Worm (Caenorhabditis elegans) whole organism, young adult: ENCODE data around the gene Y58A7A.5.

Experiments
- B0019.2 ChIP-seq: fragments of 200-800 bp; sonication (Bioruptor generic); conservative IDR thresholded peaks from 2 replicates; pipeline ENCODE4 v1.3.6; 2022; ENCODE audit warnings: missing genetic modification reagents, missing genetic modification characterization, missing compliant biosample characterization
- B0336.3 ChIP-seq: fragments of 200-800 bp; sonication (Bioruptor generic); IDR thresholded peaks from 2 replicates; pipeline ENCODE4 v1.3.6; 2022; ENCODE audit warnings: missing genetic modification characterization, missing compliant biosample characterization
- C17E4.6 ChIP-seq: fragments of 200-800 bp; sonication (Bioruptor generic); IDR thresholded peaks from 2 replicates; pipeline ENCODE4 v1.3.6; 2022; ENCODE audit warnings: missing genetic modification reagents, missing genetic modification characterization, missing compliant biosample characterization
- F23B12.7 ChIP-seq: sonication (generic microtip); optimal IDR thresholded peaks from 2 replicates; lab custom pipeline; 2017; ENCODE audit warnings: missing genetic modification characterization, mild to moderate bottlenecking, missing compliant biosample characterization, antibody characterized with exemption, moderate library complexity; ENCODE audit not compliant: insufficient read depth
- ama-1 ChIP-seq, 3 experiments: fragments of 150-350 bp in 1 of 3; sonication (generic microtip) in 2 of 3; optimal IDR thresholded peaks; 2 replicates each; lab custom pipeline; 2014 to 2018; ENCODE audit warnings: missing biosample characterization in 2 of 3, missing genetic modification characterization in 2 of 3, missing genetic modification reagents in 2 of 3
- bed-1 ChIP-seq: fragments of 200-800 bp; sonication (Bioruptor generic); IDR thresholded peaks from 2 replicates; pipeline ENCODE4 v1.3.6; 2022; ENCODE audit warnings: missing genetic modification reagents, missing genetic modification characterization, missing compliant biosample characterization
- bed-2 ChIP-seq: fragments of 200-800 bp; sonication (Bioruptor generic); IDR thresholded peaks from 2 replicates; pipeline ENCODE4 v1.3.6; 2022; ENCODE audit warnings: missing genetic modification reagents, missing genetic modification characterization, missing compliant biosample characterization
- cebp-1 ChIP-seq, 2 experiments: fragments of 200-800 bp in 1 of 2; sonication (Bioruptor generic) in 1 of 2; sonication (generic microtip) in 1 of 2; IDR thresholded peaks in 1 of 2; optimal IDR thresholded peaks in 1 of 2; 2 replicates each; pipeline versions ENCODE4 v1.3.6 to Lab custom; 2017 to 2022; ENCODE audit warnings: missing compliant biosample characterization in 2 of 2, missing genetic modification characterization in 2 of 2, mild to moderate bottlenecking in 1 of 2, missing genetic modification reagents in 1 of 2, moderate library complexity in 1 of 2
- ceh-91 ChIP-seq: fragments of 200-800 bp; sonication (Bioruptor generic); IDR thresholded peaks from 2 replicates; pipeline ENCODE4 v1.3.6; 2022; ENCODE audit warnings: missing genetic modification reagents, missing genetic modification characterization, missing compliant biosample characterization
- dpl-1 ChIP-seq: fragments of 150-350 bp; optimal IDR thresholded peaks from 2 replicates; lab custom pipeline; 2014; ENCODE audit warnings: missing biosample characterization, missing genetic modification reagents, missing genetic modification characterization
- egl-18 ChIP-seq: fragments of 200-800 bp; sonication (Bioruptor generic); IDR thresholded peaks from 2 replicates; pipeline ENCODE4 v1.3.6; 2022; ENCODE audit warnings: missing genetic modification reagents, missing genetic modification characterization, missing compliant biosample characterization
- hmg-1.2 ChIP-seq: fragments of 200-800 bp; sonication (Bioruptor generic); IDR thresholded peaks from 2 replicates; pipeline ENCODE4 v1.3.6; 2022; ENCODE audit warnings: missing genetic modification reagents, missing genetic modification characterization, missing compliant biosample characterization
- lin-26 ChIP-seq: fragments of 200-800 bp; sonication (Bioruptor generic); IDR thresholded peaks from 2 replicates; pipeline ENCODE4 v1.3.6; 2022; ENCODE audit warnings: missing genetic modification reagents, missing genetic modification characterization, missing compliant biosample characterization
- madf-3 ChIP-seq: fragments of 200-800 bp; sonication (Bioruptor generic); IDR thresholded peaks from 2 replicates; pipeline ENCODE4 v1.3.6; 2022; ENCODE audit warnings: missing genetic modification reagents, missing genetic modification characterization, missing compliant biosample characterization
- madf-6 ChIP-seq: fragments of 200-800 bp; sonication (Bioruptor generic); IDR thresholded peaks from 2 replicates; pipeline ENCODE4 v1.3.6; 2022; ENCODE audit warnings: missing genetic modification reagents, missing genetic modification characterization, missing compliant biosample characterization
- nfya-2 ChIP-seq: fragments of 200-800 bp; sonication (Bioruptor generic); IDR thresholded peaks from 2 replicates; pipeline ENCODE4 v1.3.6; 2022; ENCODE audit warnings: missing genetic modification reagents, missing genetic modification characterization, missing compliant biosample characterization
- repo-1 ChIP-seq: sonication (generic microtip); optimal IDR thresholded peaks from 2 replicates; lab custom pipeline; 2017; ENCODE audit warnings: mild to moderate bottlenecking, missing genetic modification characterization, missing compliant biosample characterization
- snpc-1.1 ChIP-seq: sonication (generic microtip); optimal IDR thresholded peaks from 2 replicates; lab custom pipeline; 2017; ENCODE audit warnings: missing genetic modification characterization, mild to moderate bottlenecking, missing compliant biosample characterization, antibody characterized with exemption, moderate library complexity, missing genotype, missing genetic modification reagents; ENCODE audit not compliant: insufficient read depth
- ztf-22 ChIP-seq: fragments of 200-800 bp; sonication (Bioruptor generic); optimal IDR thresholded peaks from 2 replicates; lab custom pipeline; 2018; ENCODE audit warnings: mild to moderate bottlenecking, missing genetic modification characterization, moderate library complexity, missing compliant biosample characterization

The Y58A7A.5 gene

DNA sequence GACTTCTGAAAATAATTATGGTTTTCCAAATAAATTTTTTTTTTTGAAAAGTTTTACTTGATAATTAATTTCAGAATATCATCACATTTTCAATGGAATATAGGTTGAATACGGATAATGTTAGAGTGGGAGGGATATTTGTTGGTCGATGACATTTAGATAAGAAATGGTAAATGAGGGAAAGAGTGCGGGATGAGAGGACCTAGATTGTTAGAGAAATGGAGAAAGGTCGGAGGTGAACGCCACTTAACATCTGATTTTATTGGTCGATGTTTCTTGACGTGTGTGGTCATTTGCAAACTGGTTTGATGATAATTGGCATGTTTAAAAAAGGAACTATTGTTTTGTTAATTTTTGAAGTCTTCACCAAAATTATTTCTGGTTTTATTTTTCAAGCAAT lies 48.3 kb downstream of the Y58A7A.5 start:
- TF ChIP-seq repo-1 (tag; lab: Kevin White, UChicago) (no peak), ceh-91 (GFP tag; lab: Robert Waterston, UW) (no peak), nfya-2 (GFP tag; lab: Robert Waterston, UW) (no peak), C17E4.6 (GFP tag; lab: Robert Waterston, UW) (no peak), hmg-1.2 (GFP tag; lab: Robert Waterston, UW) (no peak), F23B12.7 (no peak), ama-1 (optimal IDR thresholded peaks at IDR 0.05; lab: Kevin White, UChicago) (no peak), ama-1 (GFP tag; optimal IDR thresholded peaks at IDR 0.05; lab: Kevin White, UChicago) (no peak), lin-26 (GFP tag; lab: Robert Waterston, UW) (no peak), bed-2 (GFP tag; lab: Robert Waterston, UW) (no peak), madf-3 (GFP tag; lab: Robert Waterston, UW) (no peak), bed-1 (GFP tag; lab: Robert Waterston, UW) (no peak), snpc-1.1 (tag; lab: Kevin White, UChicago) (no peak), ztf-22 (GFP tag; lab: Kevin White, UChicago) (no peak), egl-18 (GFP tag; lab: Robert Waterston, UW) (no peak), B0019.2 (no peak), dpl-1 (GFP tag; lab: Kevin White, UChicago) (no peak), B0336.3 (GFP tag; lab: Robert Waterston, UW) (no peak), madf-6 (GFP tag; lab: Robert Waterston, UW) (no peak)

DNA sequence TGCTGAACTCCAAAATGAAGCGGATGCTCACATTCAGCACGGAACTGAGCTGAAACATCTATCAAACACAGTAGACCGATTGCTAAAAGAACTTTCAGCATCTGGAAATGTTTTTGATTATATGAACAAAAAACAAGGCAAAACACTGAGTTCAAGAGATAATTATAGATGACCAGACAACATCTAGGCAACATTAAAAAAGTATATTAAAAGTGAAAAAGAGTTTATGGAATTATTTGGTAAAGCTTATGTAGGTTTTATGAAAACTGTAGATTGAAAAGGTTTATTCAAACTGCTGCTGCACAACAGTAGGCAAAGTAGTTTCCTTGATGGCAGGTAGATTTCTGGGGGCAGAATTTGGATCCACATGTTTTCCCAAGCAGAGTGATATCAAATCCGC lies 50.4 kb downstream of the Y58A7A.5 start, which contains the start of gene K11D12.7:
Gene K11D12.7 (minus strand): TSS at position 101 of the 400 bp plus-strand sequence.
- TF ChIP-seq cebp-1 (GFP tag; IDR thresholded peaks at IDR 0.05; lab: Robert Waterston, UW) (no peak), cebp-1 (tag; optimal IDR thresholded peaks at IDR 0.05; lab: Kevin White, UChicago) (no peak)
- TF ChIP-seq, all 124 proteins: peak for 0
